Fruit fly (Drosophila melanogaster) whole organism: Measurements from ENCODE around the gene CG13982.

Source experiments
- CG8478 ChIP-seq: fragments of >200 bp; optimal IDR thresholded peaks from 2 replicates; lab custom pipeline; 2018; ENCODE audit warnings: inconsistent platforms
- Dll ChIP-seq: fragments of >200 bp; optimal IDR thresholded peaks from 2 replicates; lab custom pipeline; 2017
- usp ChIP-seq: fragments of >200 bp; optimal IDR thresholded peaks from 2 replicates; lab custom pipeline; 2017; ENCODE audit warnings: missing biosample characterization, missing genetic modification characterization, mixed read lengths

dm6 chr2L:6447581-6448333 lies 35.6 kb downstream of the CG13982 start:
- TF ChIP-seq CG8478 (no peak), Dll (lab: Kevin White, UChicago) (no peak), usp (no peak)
